Worm (Caenorhabditis elegans): ENCODE data around the gene B0496.11.

B0496.11 gene

DNA sequence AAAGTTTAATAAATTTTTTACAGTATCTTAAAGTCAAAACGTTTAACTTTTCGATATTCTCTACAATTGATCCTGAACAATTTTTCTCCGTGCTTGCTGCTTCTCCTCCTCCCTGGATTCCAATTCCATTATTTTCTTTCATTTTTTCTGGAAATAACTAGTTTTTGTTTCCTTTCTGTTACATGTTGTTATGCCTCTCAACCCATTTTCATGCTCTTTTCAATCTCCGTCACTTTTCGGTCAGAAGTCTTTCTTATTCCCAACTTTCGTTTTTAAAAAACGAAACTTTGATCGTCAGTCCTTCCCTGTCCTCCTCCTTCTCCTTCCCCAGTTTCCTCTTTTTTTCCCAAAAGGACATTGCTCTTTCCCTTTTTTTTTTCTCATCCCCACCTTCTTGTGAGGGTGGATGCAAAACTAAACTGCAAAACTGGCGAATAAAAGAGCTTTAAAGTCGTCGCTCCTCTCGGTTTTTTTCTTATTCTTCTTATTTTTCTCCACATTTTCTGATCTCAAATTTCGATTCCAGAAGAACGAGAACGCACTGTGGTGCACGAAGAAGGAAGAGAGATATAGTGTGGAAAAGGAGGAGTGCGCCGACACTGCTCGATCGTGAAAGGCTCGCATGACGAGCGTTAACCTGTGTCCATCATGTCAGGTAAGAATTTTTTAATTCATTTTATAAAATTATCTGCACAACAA is 28.7 kb downstream of the B0496.11 start, which contains the start of the genes C48A7.16 and egl-19:
Gene C48A7.16 (plus strand): TSS at position 544 of the 699 bp plus-strand sequence.
Gene egl-19 (plus strand): TSS at position 649 of the 699 bp plus-strand sequence.
- TF ChIP-seq nhr-23 (tag; optimal IDR thresholded peaks at IDR 0.05) (no peak), fos-1 (tag; optimal IDR thresholded peaks at IDR 0.05) (no peak), eor-1 (tag; optimal IDR thresholded peaks at IDR 0.05) (no peak)

ce11 chrIV:7403422-7403821 is 30.3 kb downstream of the B0496.11 start:
- TF ChIP-seq fkh-2 (tag; optimal IDR thresholded peaks at IDR 0.05) (no peak), nhr-67 (tag; optimal IDR thresholded peaks at IDR 0.05) (no peak), elt-3 (tag; optimal IDR thresholded peaks at IDR 0.05) (no peak), nhr-25 (tag; optimal IDR thresholded peaks at IDR 0.05) (no peak)

- TF ChIP-seq nhr-76 (tag; optimal IDR thresholded peaks at IDR 0.05) (no peak), nhr-77 (tag; optimal IDR thresholded peaks at IDR 0.05) (no peak), lin-15B (tag; optimal IDR thresholded peaks at IDR 0.05) (peak; percentile 37), fkh-2 (tag; optimal IDR thresholded peaks at IDR 0.05) (no peak), daf-12 (tag; optimal IDR thresholded peaks at IDR 0.05) (no peak), sea-2 (GFP tag; optimal IDR thresholded peaks at IDR 0.05) (no peak), zag-1 (tag; optimal IDR thresholded peaks at IDR 0.05) (peak; percentile 22), nhr-11 (tag; optimal IDR thresholded peaks at IDR 0.05) (peak; percentile 69), unc-62 (GFP tag; optimal IDR thresholded peaks at IDR 0.05) (no peak), nfya-1 (tag; optimal IDR thresholded peaks at IDR 0.05; ENCODE audit: insufficient read depth) (peak; percentile 92), lin-39 (tag; optimal IDR thresholded peaks at IDR 0.05) (peak; percentile 83), ZK546.5 (tag; optimal IDR thresholded peaks at IDR 0.05) (no peak), mml-1 (tag; optimal IDR thresholded peaks at IDR 0.05) (no peak), jun-1 (tag; optimal IDR thresholded peaks at IDR 0.05) (no peak), ztf-11 (tag; optimal IDR thresholded peaks at IDR 0.05) (no peak), fkh-10 (GFP tag; optimal IDR thresholded peaks at IDR 0.05) (peak; percentile 76), ztf-4 (tag; optimal IDR thresholded peaks at IDR 0.05) (no peak), tbx-2 (tag; optimal IDR thresholded peaks at IDR 0.05) (peak; percentile 49), elt-3 (tag; optimal IDR thresholded peaks at IDR 0.05) (no peak), egl-27 (tag; optimal IDR thresholded peaks at IDR 0.05) (no peak), nhr-67 (tag; optimal IDR thresholded peaks at IDR 0.05) (no peak), ama-1 (optimal IDR thresholded peaks at IDR 0.05) (no peak), ceh-16 (tag; optimal IDR thresholded peaks at IDR 0.05) (no peak), ceh-28 (tag; optimal IDR thresholded peaks at IDR 0.05) (peak; percentile 74), ceh-9 (tag; optimal IDR thresholded peaks at IDR 0.05) (no peak), nhr-25 (tag; optimal IDR thresholded peaks at IDR 0.05) (no peak), elt-1 (tag; optimal IDR thresholded peaks at IDR 0.05) (no peak), pha-4 (tag; optimal IDR thresholded peaks at IDR 0.05) (peak; percentile 41), egl-5 (tag; optimal IDR thresholded peaks at IDR 0.05) (peak; percentile 71), mdl-1 (tag; optimal IDR thresholded peaks at IDR 0.05) (peak; percentile 5), nhr-43 (tag; optimal IDR thresholded peaks at IDR 0.05; ENCODE audit: poor library complexity, severe bottlenecking) (no peak), snpc-4 (tag; optimal IDR thresholded peaks at IDR 0.05) (peak; percentile 49), nhr-28 (tag; optimal IDR thresholded peaks at IDR 0.05) (no peak), elt-2 (tag; optimal IDR thresholded peaks at IDR 0.05) (no peak), lsy-12 (tag; optimal IDR thresholded peaks at IDR 0.05) (peak; percentile 48), hmg-11 (tag; optimal IDR thresholded peaks at IDR 0.05) (peak; percentile 80), aly-2 (tag; optimal IDR thresholded peaks at IDR 0.05) (no peak), skn-1 (tag; optimal IDR thresholded peaks at IDR 0.05) (peak; percentile 15), fos-1 (tag; optimal IDR thresholded peaks at IDR 0.05) (no peak), pqm-1 (tag; optimal IDR thresholded peaks at IDR 0.05) (no peak), nhr-12 (tag; optimal IDR thresholded peaks at IDR 0.05) (no peak), nhr-23 (tag; optimal IDR thresholded peaks at IDR 0.05) (no peak), eor-1 (tag; optimal IDR thresholded peaks at IDR 0.05) (no peak), unc-39 (tag; optimal IDR thresholded peaks at IDR 0.05) (no peak), nhr-237 (tag; optimal IDR thresholded peaks at IDR 0.05) (no peak), R02D3.7 (tag; optimal IDR thresholded peaks at IDR 0.05) (peak; percentile 25), ceh-82 (tag; optimal IDR thresholded peaks at IDR 0.05) (no peak)
These were observed 31.7 kb downstream of the B0496.11 start for ce11 chrIV:7402077-7402476.

Measured in whole organism, L3 larva.